Fruit fly (Drosophila melanogaster): ENCODE results near the gene ssx.

The ssx gene

dm6 chrX:1387149-1387752, 16.9 kb downstream of the ssx start (continued):
- TF ChIP-seq CG2202 (tag; optimal IDR thresholded peaks at IDR 0.05) = no peak
- TF ChIP-seq crp (GFP tag; optimal IDR thresholded peaks at IDR 0.05) = no peak
- peak; percentile 52 for TF ChIP-seq CG12071 (GFP tag; optimal IDR thresholded peaks at IDR 0.05)
- TF ChIP-seq NfI (GFP tag; optimal IDR thresholded peaks at IDR 0.05) = peak; percentile 5
- TF ChIP-seq CG14014 (GFP tag; IDR thresholded peaks at IDR 0.05) = no peak
- no peak for TF ChIP-seq gce (GFP tag; IDR thresholded peaks at IDR 0.05)
- TF ChIP-seq Bteb2 (GFP tag; optimal IDR thresholded peaks at IDR 0.05) = no peak
- TF ChIP-seq CG17328 (GFP tag; IDR thresholded peaks at IDR 0.05) = no peak
- no peak for TF ChIP-seq unpg (GFP tag; optimal IDR thresholded peaks at IDR 0.05)
- no peak for TF ChIP-seq Doc3 (GFP tag; IDR thresholded peaks at IDR 0.05; ENCODE audit: partially characterized antibody)
- TF ChIP-seq gcm2 (GFP tag; optimal IDR thresholded peaks at IDR 0.05) = no peak
- peak; percentile 47 for TF ChIP-seq CG2875 (GFP tag; optimal IDR thresholded peaks at IDR 0.05)
- TF ChIP-seq h (optimal IDR thresholded peaks at IDR 0.05) = no peak
- peak; percentile 35 for TF ChIP-seq CG2678 (tag; optimal IDR thresholded peaks at IDR 0.05)
- TF ChIP-seq amos (GFP tag; IDR thresholded peaks at IDR 0.05; ENCODE audit: partially characterized antibody) = no peak
- no peak for TF ChIP-seq Side (GFP tag; optimal IDR thresholded peaks at IDR 0.05)
- TF ChIP-seq CG12236 (GFP tag; optimal IDR thresholded peaks at IDR 0.05) = no peak
- no peak for TF ChIP-seq Max (GFP tag; optimal IDR thresholded peaks at IDR 0.05)
- no peak for TF ChIP-seq Ptx1 (GFP tag; IDR thresholded peaks at IDR 0.05)
- TF ChIP-seq btn (GFP tag; optimal IDR thresholded peaks at IDR 0.05) = no peak
- no peak for TF ChIP-seq NC2α (GFP tag; optimal IDR thresholded peaks at IDR 0.05)
- no peak for TF ChIP-seq Dek (tag; optimal IDR thresholded peaks at IDR 0.05)
- TF ChIP-seq lov (optimal IDR thresholded peaks at IDR 0.05) = no peak
- TF ChIP-seq lov (GFP tag; IDR thresholded peaks at IDR 0.05) = no peak
- no peak for TF ChIP-seq Meics (GFP tag; optimal IDR thresholded peaks at IDR 0.05)
- no peak for TF ChIP-seq NK7.1 (GFP tag; optimal IDR thresholded peaks at IDR 0.05)
- TF ChIP-seq CG5953 (GFP tag; IDR thresholded peaks at IDR 0.05) = no peak
- no peak for TF ChIP-seq CG11398 (GFP tag; optimal IDR thresholded peaks at IDR 0.05)
- no peak for TF ChIP-seq nom (GFP tag; optimal IDR thresholded peaks at IDR 0.05)
- TF ChIP-seq nau (GFP tag; optimal IDR thresholded peaks at IDR 0.05) = no peak
- no peak for TF ChIP-seq prd (optimal IDR thresholded peaks at IDR 0.05)
- TF ChIP-seq prd (GFP tag; IDR thresholded peaks at IDR 0.05) = no peak
- peak; percentile 2 for TF ChIP-seq CG15696 (tag; optimal IDR thresholded peaks at IDR 0.05)
- no peak for TF ChIP-seq Hr39 (optimal IDR thresholded peaks at IDR 0.05)
- TF ChIP-seq CG34376 (GFP tag; optimal IDR thresholded peaks at IDR 0.05) = peak; percentile 32
- TF ChIP-seq B-H2 (GFP tag; optimal IDR thresholded peaks at IDR 0.05) = no peak
- TF ChIP-seq Blimp-1 (GFP tag; optimal IDR thresholded peaks at IDR 0.05) = no peak
- peak; percentile 65 for TF ChIP-seq cg (GFP tag; optimal IDR thresholded peaks at IDR 0.05)
- no peak for TF ChIP-seq CG8281 (tag; optimal IDR thresholded peaks at IDR 0.05)
- no peak for TF ChIP-seq CG11696 (GFP tag; IDR thresholded peaks at IDR 0.05)
- TF ChIP-seq pum (GFP tag; optimal IDR thresholded peaks at IDR 0.05) = no peak
- TF ChIP-seq chinmo (GFP tag; IDR thresholded peaks at IDR 0.05; ENCODE audit: partially characterized antibody) = 0 out of 4 replicates have a peak, but pooled peaks have one; percentile 11
- TF ChIP-seq mirr (GFP tag; optimal IDR thresholded peaks at IDR 0.05) = no peak
- no peak for TF ChIP-seq onecut (GFP tag; IDR thresholded peaks at IDR 0.05)
- no peak for TF ChIP-seq CG4360 (GFP tag; IDR thresholded peaks at IDR 0.05)
- no peak for TF ChIP-seq CG18764 (GFP tag; optimal IDR thresholded peaks at IDR 0.05)
- no peak for TF ChIP-seq usp (GFP tag; optimal IDR thresholded peaks at IDR 0.05)
- no peak for TF ChIP-seq bbx (GFP tag; IDR thresholded peaks at IDR 0.05; ENCODE audit: partially characterized antibody)
- TF ChIP-seq sd (tag; optimal IDR thresholded peaks at IDR 0.05) = no peak
- no peak for TF ChIP-seq CG6272 (GFP tag; IDR thresholded peaks at IDR 0.05)
- TF ChIP-seq CG6254 (GFP tag; optimal IDR thresholded peaks at IDR 0.05) = no peak

Data from whole organism, embryonic.